Worm (Caenorhabditis elegans) whole organism, L1 larva: ENCODE data around the gene Y45F10C.4.
A peak's percentile ranks its signal among the peaks of the same experiment; 100 is the strongest.

ENCODE experiments used
- C04F5.9 ChIP-seq: sonication (generic microtip); optimal IDR thresholded peaks from 2 replicates; lab custom pipeline; 2016; ENCODE audit warnings: missing genetic modification characterization, missing compliant biosample characterization
- C16A3.4 ChIP-seq: fragments of 150-350 bp; optimal IDR thresholded peaks from 2 replicates; lab custom pipeline; 2014; ENCODE audit warnings: missing biosample characterization, missing genetic modification characterization
- F16B12.6 ChIP-seq: fragments of 150-350 bp; optimal IDR thresholded peaks from 2 replicates; lab custom pipeline; 2014; ENCODE audit warnings: missing biosample characterization, missing genetic modification characterization
- Y116A8C.19 ChIP-seq: sonication (generic microtip); optimal IDR thresholded peaks from 2 replicates; lab custom pipeline; 2016; ENCODE audit warnings: missing compliant biosample characterization, missing genetic modification characterization, borderline replicate concordance
- aha-1 ChIP-seq: fragments of 150-350 bp; optimal IDR thresholded peaks from 2 replicates; lab custom pipeline; 2014; ENCODE audit warnings: missing biosample characterization, missing genetic modification characterization
- blmp-1 ChIP-seq: fragments of 150-350 bp; optimal IDR thresholded peaks from 2 replicates; lab custom pipeline; 2014; ENCODE audit warnings: missing biosample characterization, missing genetic modification characterization
- ceh-8 ChIP-seq: fragments of 200-800 bp; sonication (Bioruptor generic); optimal IDR thresholded peaks from 2 replicates; lab custom pipeline; 2018; ENCODE audit warnings: mild to moderate bottlenecking, missing genetic modification characterization, moderate library complexity, missing compliant biosample characterization
- ceh-88 ChIP-seq: fragments of 200-800 bp; sonication (Bioruptor generic); IDR thresholded peaks from 2 replicates; pipeline ENCODE4 v1.3.6; 2022; ENCODE audit warnings: missing genetic modification characterization, missing compliant biosample characterization
- ces-1 ChIP-seq: fragments of 150-350 bp; optimal IDR thresholded peaks from 2 replicates; lab custom pipeline; 2014; ENCODE audit warnings: missing biosample characterization, missing genetic modification reagents, missing genetic modification characterization
- dpl-1 ChIP-seq, 3 experiments: fragments of 150-350 bp in 2 of 3; sonication (generic microtip) in 1 of 3; optimal IDR thresholded peaks; 2 replicates each; lab custom pipeline; 2014 to 2017; ENCODE audit warnings: missing biosample characterization in 3 of 3, missing genetic modification characterization in 3 of 3, missing genetic modification reagents in 3 of 3
- efl-1 ChIP-seq, 4 experiments: fragments of 150-350 bp; optimal IDR thresholded peaks in 3 of 4; peaks in 1 of 4; 1 replicate in 1 of 4; 2 replicates in 3 of 4; lab custom pipeline; 2014; ENCODE audit warnings: missing biosample characterization in 2 of 4, missing genetic modification characterization in 2 of 4, missing genetic modification reagents in 2 of 4
- efl-3 ChIP-seq: fragments of 200-800 bp; sonication (Bioruptor generic); optimal IDR thresholded peaks from 2 replicates; lab custom pipeline; 2018; ENCODE audit warnings: mild to moderate bottlenecking, missing genetic modification characterization, missing compliant biosample characterization
- egl-13 ChIP-seq: sonication (generic microtip); optimal IDR thresholded peaks from 2 replicates; lab custom pipeline; 2016; ENCODE audit warnings: missing genotype, missing genetic modification reagents, missing genetic modification characterization, missing compliant biosample characterization
- egl-27 ChIP-seq, 2 experiments: fragments of 150-350 bp in 1 of 2; sonication (generic microtip); optimal IDR thresholded peaks; 3 replicates each; lab custom pipeline; 2017 to 2018; ENCODE audit warnings: missing biosample characterization in 2 of 2, missing genetic modification characterization in 2 of 2, missing genetic modification reagents in 2 of 2
- elt-2 ChIP-seq: sonication (generic microtip); optimal IDR thresholded peaks from 2 replicates; lab custom pipeline; 2016; ENCODE audit warnings: missing genetic modification characterization, mild to moderate bottlenecking, inconsistent platforms, missing compliant biosample characterization, missing genetic modification reagents
- elt-3 ChIP-seq, 6 experiments: fragments of 150-350 bp in 1 of 6; sonication (generic microtip); optimal IDR thresholded peaks; 2 replicates each; lab custom pipeline; 2017 to 2018; ENCODE audit warnings: missing biosample characterization in 6 of 6, missing genetic modification characterization in 6 of 6, inconsistent platforms in 1 of 6
- fkh-10 ChIP-seq: sonication (generic microtip); optimal IDR thresholded peaks from 2 replicates; lab custom pipeline; 2017; ENCODE audit warnings: missing biosample characterization, missing genetic modification reagents, missing genetic modification characterization
- fkh-4 ChIP-seq: sonication (generic microtip); optimal IDR thresholded peaks from 2 replicates; lab custom pipeline; 2016; ENCODE audit warnings: missing compliant biosample characterization, missing genetic modification characterization, borderline replicate concordance
- isw-1 ChIP-seq: fragments of 200-800 bp; sonication (Bioruptor generic); IDR thresholded peaks from 2 replicates; pipeline ENCODE4 v1.3.6; 2022; ENCODE audit warnings: missing genetic modification characterization, missing compliant biosample characterization
- lin-14 ChIP-seq: fragments of 200-800 bp; sonication (Bioruptor generic); optimal IDR thresholded peaks from 2 replicates; lab custom pipeline; 2018; ENCODE audit warnings: mild to moderate bottlenecking, missing genetic modification characterization, moderate library complexity, missing compliant biosample characterization
- lin-15B ChIP-seq: fragments of 150-350 bp; sonication (generic microtip); optimal IDR thresholded peaks from 3 replicates; lab custom pipeline; 2014; ENCODE audit warnings: missing biosample characterization, missing genetic modification characterization
- lin-39 ChIP-seq: fragments of 150-350 bp; optimal IDR thresholded peaks from 2 replicates; lab custom pipeline; 2014; ENCODE audit warnings: missing biosample characterization, missing genetic modification reagents, missing genetic modification characterization
- lir-3 ChIP-seq: sonication (generic microtip); optimal IDR thresholded peaks from 2 replicates; lab custom pipeline; 2016; ENCODE audit warnings: mild to moderate bottlenecking, missing genetic modification characterization, moderate library complexity, missing compliant biosample characterization; ENCODE audit not compliant: poor library complexity
- mab-9 ChIP-seq: fragments of 200-800 bp; sonication (Bioruptor generic); IDR thresholded peaks from 2 replicates; pipeline ENCODE4 v1.3.6; 2022; ENCODE audit warnings: missing genetic modification reagents, missing genetic modification characterization, missing compliant biosample characterization
- nhr-12 ChIP-seq: sonication (generic microtip); optimal IDR thresholded peaks from 2 replicates; lab custom pipeline; 2017; ENCODE audit warnings: missing biosample characterization, missing genetic modification characterization
- nhr-19 ChIP-seq: fragments of 200-800 bp; sonication (Bioruptor generic); conservative IDR thresholded peaks from 2 replicates; pipeline ENCODE4 v1.3.6; 2022; ENCODE audit warnings: missing genetic modification characterization, missing compliant biosample characterization
- nhr-20 ChIP-seq: sonication (generic microtip); optimal IDR thresholded peaks from 2 replicates; lab custom pipeline; 2016; ENCODE audit warnings: mild to moderate bottlenecking, missing genetic modification characterization, missing compliant biosample characterization
- nhr-237 ChIP-seq: fragments of 150-350 bp; optimal IDR thresholded peaks from 2 replicates; lab custom pipeline; 2014; ENCODE audit warnings: missing biosample characterization, missing genetic modification characterization
- nhr-47 ChIP-seq: sonication (generic microtip); optimal IDR thresholded peaks from 2 replicates; lab custom pipeline; 2016; ENCODE audit warnings: mild to moderate bottlenecking, missing genetic modification characterization, moderate library complexity, missing compliant biosample characterization
- nhr-76 ChIP-seq: sonication (generic microtip); optimal IDR thresholded peaks from 2 replicates; lab custom pipeline; 2017; ENCODE audit warnings: missing biosample characterization, missing genetic modification characterization
- nhr-77 ChIP-seq: fragments of 150-350 bp; optimal IDR thresholded peaks from 2 replicates; lab custom pipeline; 2014; ENCODE audit warnings: missing biosample characterization, missing genetic modification characterization
- nhr-85 ChIP-seq: sonication (generic microtip); peaks from one replicate; lab custom pipeline; 2016; ENCODE audit warnings: missing genetic modification characterization, inconsistent platforms, missing compliant biosample characterization
- nhr-90 ChIP-seq: sonication (generic microtip); optimal IDR thresholded peaks from 2 replicates; lab custom pipeline; 2016; ENCODE audit warnings: mild to moderate bottlenecking, missing genetic modification characterization, missing compliant biosample characterization; ENCODE audit not compliant: poor library complexity
- pax-3 ChIP-seq: fragments of 200-800 bp; sonication (Bioruptor generic); optimal IDR thresholded peaks from 2 replicates; lab custom pipeline; 2018; ENCODE audit warnings: mild to moderate bottlenecking, missing genetic modification characterization, moderate library complexity, missing compliant biosample characterization
- pqm-1 ChIP-seq: sonication (generic microtip); optimal IDR thresholded peaks from 3 replicates; lab custom pipeline; 2017; ENCODE audit warnings: missing biosample characterization, missing genetic modification characterization
- rnt-1 ChIP-seq: sonication (generic microtip); optimal IDR thresholded peaks from 2 replicates; lab custom pipeline; 2016; ENCODE audit warnings: mild to moderate bottlenecking, missing genetic modification characterization, moderate library complexity, missing compliant biosample characterization
- skn-1 ChIP-seq: fragments of 150-350 bp; optimal IDR thresholded peaks from 2 replicates; lab custom pipeline; 2014; ENCODE audit warnings: missing biosample characterization, missing genetic modification characterization
- snu-23 ChIP-seq: sonication (generic microtip); optimal IDR thresholded peaks from 2 replicates; lab custom pipeline; 2016; ENCODE audit warnings: missing genetic modification characterization, missing compliant biosample characterization
- sup-37 ChIP-seq: fragments of 200-800 bp; sonication (Bioruptor generic); optimal IDR thresholded peaks from 2 replicates; lab custom pipeline; 2018; ENCODE audit warnings: mild to moderate bottlenecking, missing genetic modification characterization, missing compliant biosample characterization
- swsn-7 ChIP-seq: sonication (generic microtip); optimal IDR thresholded peaks from 2 replicates; lab custom pipeline; 2016; ENCODE audit warnings: missing genetic modification characterization, missing compliant biosample characterization
- unc-86 ChIP-seq: sonication (generic microtip); optimal IDR thresholded peaks from 2 replicates; lab custom pipeline; 2016; ENCODE audit warnings: missing genetic modification characterization, missing compliant biosample characterization
- unc-98 ChIP-seq: fragments of 200-800 bp; sonication (Bioruptor generic); IDR thresholded peaks from 2 replicates; pipeline ENCODE4 v1.3.6; 2022; ENCODE audit warnings: missing genetic modification characterization, missing compliant biosample characterization
- zag-1 ChIP-seq: fragments of 150-350 bp; optimal IDR thresholded peaks from 2 replicates; lab custom pipeline; 2014; ENCODE audit warnings: missing biosample characterization, missing genetic modification characterization
- ztf-11 ChIP-seq, 2 experiments: sonication (generic microtip); optimal IDR thresholded peaks; 2 replicates each; lab custom pipeline; 2016 to 2017; ENCODE audit warnings: missing genetic modification characterization in 2 of 2, missing biosample characterization in 1 of 2, missing compliant biosample characterization in 1 of 2

Gene Y45F10C.4

DNA sequence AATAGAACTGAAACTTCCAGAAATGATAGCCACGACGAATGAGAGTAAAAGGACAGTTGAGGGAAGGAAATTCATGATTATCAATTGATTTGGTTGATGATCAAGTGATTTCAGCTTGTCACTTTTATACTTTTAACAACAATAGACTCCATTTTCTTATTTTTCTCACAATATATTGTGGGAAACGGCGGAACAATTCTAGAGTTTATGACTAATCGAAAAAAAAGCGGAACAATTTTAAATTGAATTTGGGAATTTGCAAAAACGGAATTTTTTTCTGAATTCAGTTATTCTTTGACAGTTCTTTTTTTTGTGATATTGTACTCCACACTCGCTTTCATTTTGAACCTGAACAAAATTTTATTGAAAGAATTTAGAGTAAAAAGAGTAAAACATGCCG is at the start of gene Y45F10C.4:
Gene Y45F10C.4 (minus strand): TSS at position 101 of the 400 bp plus-strand sequence.
- TF ChIP-seq elt-2 (no peak), elt-3 (tag; optimal IDR thresholded peaks at IDR 0.05; lab: Kevin White, UChicago) (no peak), efl-3 (no peak)

ce11 chrIV:13710367-13710766 is 46.4 kb upstream of the Y45F10C.4 start:
- TF ChIP-seq unc-98 (GFP tag; lab: Robert Waterston, UW) (no peak), efl-1 (optimal IDR thresholded peaks at IDR 0.05; lab: Kevin White, UChicago) (no peak), efl-1 (GFP tag; optimal IDR thresholded peaks at IDR 0.05 in 1 of 2; lab: Kevin White, UChicago) (no peak), lin-14 (GFP tag; lab: Kevin White, UChicago) (no peak), blmp-1 (no peak), rnt-1 (tag; lab: Kevin White, UChicago) (no peak), nhr-76 (tag; lab: Kevin White, UChicago) (no peak), nhr-47 (tag; lab: Kevin White, UChicago) (no peak), nhr-77 (tag; lab: Kevin White, UChicago) (no peak), nhr-20 (no peak), Y116A8C.19 (tag; lab: Kevin White, UChicago) (no peak), nhr-19 (no peak), aha-1 (no peak), pax-3 (tag; lab: Kevin White, UChicago) (no peak), C04F5.9 (no peak), egl-13 (tag; lab: Kevin White, UChicago) (no peak), fkh-10 (GFP tag; lab: Kevin White, UChicago) (no peak), lir-3 (tag; lab: Kevin White, UChicago) (no peak)

- TF ChIP-seq C16A3.4 (tag; lab: Kevin White, UChicago) (no peak), unc-86 (tag; lab: Kevin White, UChicago) (no peak), nhr-77 (tag; lab: Kevin White, UChicago) (no peak), ztf-11 (tag; optimal IDR thresholded peaks at IDR 0.05; lab: Kevin White, UChicago) (no peak), skn-1 (tag; lab: Kevin White, UChicago) (no peak), elt-3 (tag; optimal IDR thresholded peaks at IDR 0.05; lab: Kevin White, UChicago) (no peak), dpl-1 (GFP tag; optimal IDR thresholded peaks at IDR 0.05; lab: Kevin White, UChicago) (no peak), ces-1 (GFP tag; lab: Kevin White, UChicago) (no peak), unc-98 (GFP tag; lab: Robert Waterston, UW) (no peak), mab-9 (GFP tag; lab: Robert Waterston, UW) (no peak), snu-23 (GFP tag; lab: Kevin White, UChicago) (no peak), swsn-7 (tag; lab: Kevin White, UChicago) (no peak), nhr-90 (tag; lab: Kevin White, UChicago) (no peak), isw-1 (GFP tag; lab: Robert Waterston, UW) (no peak), lin-39 (tag; lab: Kevin White, UChicago) (no peak)
These were observed 45.2 kb upstream of the Y45F10C.4 start for ce11 chrIV:13709069-13709640.

DNA sequence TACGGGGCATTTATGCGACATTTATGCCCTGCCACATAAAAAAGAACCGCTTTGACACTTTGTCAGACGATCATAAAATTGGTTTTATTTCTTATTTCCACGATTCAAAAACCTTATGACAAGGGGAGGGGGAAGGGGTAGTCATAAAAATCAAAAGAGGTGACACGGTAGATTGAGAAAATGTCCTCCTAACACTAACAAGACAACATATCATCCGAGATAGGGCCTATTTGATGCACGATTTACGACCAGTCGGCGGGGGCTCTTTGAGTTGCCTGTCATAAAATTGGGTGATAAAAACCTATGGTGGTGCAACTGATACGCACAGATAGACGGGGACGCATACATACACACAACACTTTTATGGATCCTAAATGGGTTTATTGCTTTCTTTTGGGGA is 43.9 kb upstream of the Y45F10C.4 start:
- TF ChIP-seq nhr-76 (tag; lab: Kevin White, UChicago) (no peak), ces-1 (GFP tag; lab: Kevin White, UChicago) (no peak), nhr-19 (no peak), egl-27 (tag; optimal IDR thresholded peaks at IDR 0.05; lab: Kevin White, UChicago) (no peak), rnt-1 (tag; lab: Kevin White, UChicago) (no peak), elt-3 (tag; optimal IDR thresholded peaks at IDR 0.05; lab: Kevin White, UChicago) (no peak), pqm-1 (tag; lab: Kevin White, UChicago) (peak; percentile 11), nhr-85 (tag; lab: Kevin White, UChicago) (peak; percentile 6), ceh-88 (GFP tag; lab: Robert Waterston, UW) (no peak), pax-3 (tag; lab: Kevin White, UChicago) (peak; percentile 62), F16B12.6 (tag; lab: Kevin White, UChicago) (no peak), nhr-20 (peak; percentile 4), mab-9 (GFP tag; lab: Robert Waterston, UW) (no peak), C16A3.4 (tag; lab: Kevin White, UChicago) (no peak), lin-15B (tag; lab: Kevin White, UChicago) (no peak), sup-37 (GFP tag; lab: Kevin White, UChicago) (no peak), nhr-237 (tag; lab: Kevin White, UChicago) (no peak), aha-1 (no peak), nhr-12 (tag; lab: Kevin White, UChicago) (no peak), fkh-10 (GFP tag; lab: Kevin White, UChicago) (no peak), fkh-4 (no peak), Y116A8C.19 (tag; lab: Kevin White, UChicago) (no peak), ceh-8 (GFP tag; lab: Kevin White, UChicago) (no peak), zag-1 (no peak)
